Worm (Caenorhabditis elegans) whole organism, midembryonic: ENCODE data around the gene B0403.6.

Source experiments
- T22C8.4 ChIP-seq: fragments of 200-800 bp; sonication (Bioruptor generic); IDR thresholded peaks from 2 replicates; pipeline ENCODE4 v1.3.6; 2022; ENCODE audit warnings: missing genetic modification characterization, missing compliant biosample characterization
- cog-1 ChIP-seq: sonication (generic microtip); optimal IDR thresholded peaks from 2 replicates; lab custom pipeline; 2016; ENCODE audit warnings: missing genetic modification characterization, missing compliant biosample characterization
- flt-1 ChIP-seq: fragments of 200-800 bp; sonication (Bioruptor generic); IDR thresholded peaks from 2 replicates; pipeline ENCODE4 v1.3.6; 2022; ENCODE audit warnings: missing genetic modification characterization, missing compliant biosample characterization
- klf-2 ChIP-seq: fragments of 200-800 bp; sonication (Bioruptor generic); conservative IDR thresholded peaks from 2 replicates; pipeline ENCODE4 v1.3.6; 2022; ENCODE audit warnings: missing genetic modification reagents, missing genetic modification characterization, missing compliant biosample characterization
- med-1 ChIP-seq: sonication (generic microtip); optimal IDR thresholded peaks from 2 replicates; lab custom pipeline; 2017; ENCODE audit warnings: missing genetic modification characterization, mild to moderate bottlenecking, missing compliant biosample characterization, antibody characterized with exemption, missing genetic modification reagents; ENCODE audit not compliant: insufficient read depth
- ref-1 ChIP-seq: fragments of 200-800 bp; sonication (Bioruptor generic); conservative IDR thresholded peaks from 2 replicates; pipeline ENCODE4 v1.3.6; 2022; ENCODE audit warnings: missing genetic modification reagents, missing genetic modification characterization, missing compliant biosample characterization
- tab-1 ChIP-seq: fragments of 200-800 bp; sonication (Bioruptor generic); IDR thresholded peaks from 2 replicates; pipeline ENCODE4 v1.3.6; 2022; ENCODE audit warnings: missing genetic modification characterization, missing compliant biosample characterization
- ztf-23 ChIP-seq: fragments of 200-800 bp; sonication (Bioruptor generic); IDR thresholded peaks from 2 replicates; pipeline ENCODE4 v1.3.6; 2022; ENCODE audit warnings: missing genetic modification reagents, missing genetic modification characterization, missing compliant biosample characterization
- ztf-29 ChIP-seq: fragments of 200-800 bp; sonication (Bioruptor generic); IDR thresholded peaks from 2 replicates; pipeline ENCODE4 v1.3.6; 2022; ENCODE audit warnings: missing genetic modification reagents, missing genetic modification characterization, missing compliant biosample characterization

The B0403.6 gene

ce11 chrX:7075250-7075649, at the start of gene B0403.6:
Gene B0403.6 (minus strand): TSS chrX:7075350.
- TF ChIP-seq tab-1 (GFP tag; lab: Robert Waterston, UW) (no peak), T22C8.4 (no peak), med-1 (GFP tag; lab: Kevin White, UChicago) (no peak), klf-2 (no peak), flt-1 (GFP tag; lab: Robert Waterston, UW) (no peak), ztf-23 (no peak), ref-1 (no peak), cog-1 (no peak), ztf-29 (GFP tag; lab: Robert Waterston, UW) (no peak)

ce11 chrX:7124044-7124443, 48.9 kb upstream of the B0403.6 start:
- TF ChIP-seq cog-1 (no peak), T22C8.4 (no peak), med-1 (GFP tag; lab: Kevin White, UChicago) (no peak), tab-1 (GFP tag; lab: Robert Waterston, UW) (no peak), flt-1 (GFP tag; lab: Robert Waterston, UW) (no peak), klf-2 (no peak)

- TF ChIP-seq med-1 (GFP tag; lab: Kevin White, UChicago) (no peak), tab-1 (GFP tag; lab: Robert Waterston, UW) (no peak), T22C8.4 (no peak), ztf-23 (no peak), ztf-29 (GFP tag; lab: Robert Waterston, UW) (no peak), ref-1 (no peak)
Observed at ce11 chrX:7122655-7123054, 47.5 kb upstream of the B0403.6 start.

DNA sequence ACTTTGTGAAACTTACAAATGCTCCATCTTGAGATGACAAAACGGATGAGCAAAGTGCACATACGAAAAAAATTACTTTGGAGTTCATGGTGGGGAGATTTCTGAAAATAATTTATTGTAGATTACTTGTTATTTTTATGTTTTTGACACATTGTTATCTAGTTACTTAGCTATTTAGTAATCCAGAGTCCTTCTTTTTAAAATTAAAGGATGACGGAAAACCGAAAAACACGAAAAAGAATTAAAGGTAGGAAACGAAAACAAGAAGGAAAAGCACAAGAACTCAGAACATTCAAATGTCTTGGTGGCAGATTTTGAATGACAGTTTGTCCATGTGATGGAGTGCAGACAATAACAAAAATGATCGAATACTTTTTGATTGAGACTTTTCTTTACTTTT, 41.7 kb upstream of the B0403.6 start, which contains the start of gene hen-1:
hen-1 (minus strand) TSS at position 101 of the 400 bp plus-strand sequence.
- TF ChIP-seq tab-1 (GFP tag; lab: Robert Waterston, UW) (no peak), flt-1 (GFP tag; lab: Robert Waterston, UW) (no peak), med-1 (GFP tag; lab: Kevin White, UChicago) (no peak), ztf-29 (GFP tag; lab: Robert Waterston, UW) (no peak), klf-2 (no peak), cog-1 (no peak), T22C8.4 (no peak), ztf-23 (no peak), ref-1 (no peak)

DNA sequence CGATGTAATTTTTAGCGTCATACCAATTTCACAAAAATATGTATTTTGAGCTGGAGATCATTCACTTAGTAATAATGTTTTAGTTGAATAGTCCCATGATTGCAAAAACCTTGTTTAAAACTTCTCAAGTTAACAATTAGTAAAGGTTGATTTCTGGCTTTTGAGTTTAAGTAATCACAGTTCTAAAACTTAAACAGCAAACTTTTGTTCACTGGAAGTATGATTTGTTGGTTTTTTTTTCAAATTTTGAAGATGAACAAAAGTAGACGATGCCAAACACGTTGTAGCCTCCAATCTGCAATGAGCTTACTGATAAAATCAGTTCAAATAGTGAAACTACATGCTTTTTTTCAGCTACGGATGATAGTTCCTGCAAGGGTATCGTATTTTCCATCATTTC, 37.4 kb upstream of the B0403.6 start, which contains the start of gene C36B7.1:
C36B7.1 (plus strand) TSS at position 301 of the 400 bp plus-strand sequence.
- TF ChIP-seq T22C8.4 (no peak), cog-1 (no peak), ref-1 (no peak), ztf-23 (no peak), tab-1 (GFP tag; lab: Robert Waterston, UW) (no peak), flt-1 (GFP tag; lab: Robert Waterston, UW) (no peak), med-1 (GFP tag; lab: Kevin White, UChicago) (no peak), ztf-29 (GFP tag; lab: Robert Waterston, UW) (no peak), klf-2 (no peak)

DNA sequence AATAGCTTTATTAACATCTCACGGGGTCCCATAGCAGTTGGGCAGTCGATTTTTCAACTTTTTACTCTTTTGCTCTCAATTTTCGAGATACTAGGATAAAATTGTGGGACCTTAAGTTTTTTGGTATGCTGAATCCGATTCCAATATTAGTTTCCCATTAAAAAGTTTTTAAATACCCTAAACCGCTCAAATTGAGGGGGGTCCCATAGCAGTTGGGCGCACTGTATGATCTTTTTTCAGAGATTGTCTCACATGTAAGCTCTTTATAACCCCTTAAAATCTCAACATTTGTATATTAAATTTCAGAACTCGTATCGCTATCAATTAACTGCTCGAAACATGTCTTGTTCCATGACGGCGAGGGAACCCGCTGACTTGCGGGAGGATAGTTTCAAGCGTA, 31.0 kb upstream of the B0403.6 start, which contains the start of gene C36B7.2:
C36B7.2 (plus strand) TSS at position 301 of the 400 bp plus-strand sequence.
- TF ChIP-seq T22C8.4 (no peak), cog-1 (no peak), klf-2 (no peak), ztf-23 (no peak), ref-1 (no peak), ztf-29 (GFP tag; lab: Robert Waterston, UW) (no peak), med-1 (GFP tag; lab: Kevin White, UChicago) (no peak), flt-1 (GFP tag; lab: Robert Waterston, UW) (no peak), tab-1 (GFP tag; lab: Robert Waterston, UW) (no peak)

DNA sequence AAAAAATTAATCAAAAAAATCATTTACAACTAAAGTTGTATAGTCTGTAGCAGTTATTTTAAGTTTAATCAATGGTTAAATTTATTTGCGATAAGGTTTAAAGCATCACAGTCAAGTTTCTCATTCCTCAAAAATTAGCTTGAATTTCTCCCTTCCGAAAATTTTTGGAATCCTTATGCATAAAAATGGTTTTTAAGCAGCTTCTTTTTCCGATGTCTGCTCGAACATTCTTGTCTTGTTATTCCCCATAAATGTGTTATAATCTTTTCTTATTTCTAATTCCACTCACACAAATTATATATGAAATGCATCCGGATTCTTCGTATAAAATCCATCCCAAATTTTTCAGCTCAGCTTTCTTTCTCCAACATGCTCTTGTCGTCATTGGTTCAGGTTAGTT, 26.3 kb upstream of the B0403.6 start, which contains the start of gene C36B7.3:
C36B7.3 (plus strand) TSS at position 301 of the 400 bp plus-strand sequence.
- TF ChIP-seq med-1 (GFP tag; lab: Kevin White, UChicago), result no peak
- TF ChIP-seq tab-1 (GFP tag; lab: Robert Waterston, UW), result no peak
- TF ChIP-seq cog-1, result no peak
- no peak for TF ChIP-seq klf-2
- no peak for TF ChIP-seq ref-1
- TF ChIP-seq ztf-23, result no peak
- TF ChIP-seq T22C8.4, result no peak
- TF ChIP-seq ztf-29 (GFP tag; lab: Robert Waterston, UW), result no peak
- no peak for TF ChIP-seq flt-1 (GFP tag; lab: Robert Waterston, UW)

DNA sequence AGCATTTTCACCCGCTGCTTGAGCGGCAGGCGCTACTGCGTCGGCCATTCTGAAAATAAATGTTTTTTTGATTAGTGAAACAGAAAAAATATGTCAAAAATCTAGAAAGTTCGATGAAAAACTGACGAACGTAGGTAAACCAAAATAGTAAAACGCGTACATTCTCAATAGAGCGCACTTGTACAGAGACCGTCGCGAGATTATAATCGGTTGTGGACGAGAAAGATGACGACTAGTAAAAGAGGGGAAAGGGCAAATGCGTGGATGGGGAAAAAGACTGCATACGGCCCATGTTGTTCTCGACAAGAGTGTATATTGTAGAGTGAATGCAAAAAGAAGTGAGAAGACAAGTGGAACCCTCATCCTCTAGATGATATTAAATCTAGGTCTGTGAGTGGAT, 25.1 kb upstream of the B0403.6 start, which contains the start of gene C36B7.6:
C36B7.6 (minus strand) TSS at position 49 of the 400 bp plus-strand sequence.
- TF ChIP-seq tab-1 (GFP tag; lab: Robert Waterston, UW) (no peak), ztf-23 (no peak), cog-1 (no peak), T22C8.4 (no peak), klf-2 (no peak), ref-1 (no peak), med-1 (GFP tag; lab: Kevin White, UChicago) (no peak), flt-1 (GFP tag; lab: Robert Waterston, UW) (no peak), ztf-29 (GFP tag; lab: Robert Waterston, UW) (no peak)

DNA sequence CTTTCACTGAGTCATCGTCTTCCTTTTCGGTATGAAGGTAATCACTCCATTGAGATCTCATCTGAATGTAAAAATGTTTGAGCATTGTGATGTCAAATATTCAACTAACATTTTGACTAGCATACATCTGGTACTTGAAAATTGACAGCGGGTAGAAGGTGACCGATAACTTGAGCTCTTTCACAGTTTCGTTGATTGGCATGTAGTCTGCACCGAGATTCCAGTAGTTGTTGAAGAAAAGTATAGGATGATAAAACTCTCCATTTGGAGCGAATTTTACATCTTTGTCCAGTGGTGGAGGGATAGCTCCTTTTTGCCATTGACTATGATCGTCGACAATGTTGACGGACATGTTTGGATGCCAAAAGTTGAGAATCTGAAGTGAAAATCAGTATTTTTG, 23.9 kb upstream of the B0403.6 start:
- no peak for TF ChIP-seq ztf-29 (GFP tag; lab: Robert Waterston, UW)
- TF ChIP-seq ztf-23, result no peak
- TF ChIP-seq flt-1 (GFP tag; lab: Robert Waterston, UW), result no peak
- TF ChIP-seq cog-1, result no peak

- TF ChIP-seq ref-1 (no peak), med-1 (GFP tag; lab: Kevin White, UChicago) (no peak), klf-2 (no peak), T22C8.4 (no peak), tab-1 (GFP tag; lab: Robert Waterston, UW) (no peak), ztf-29 (GFP tag; lab: Robert Waterston, UW) (no peak), cog-1 (no peak), ztf-23 (no peak), flt-1 (GFP tag; lab: Robert Waterston, UW) (no peak)
Observed at ce11 chrX:7096349-7096748, 21.2 kb upstream of the B0403.6 start, which contains the start of gene C36B7.5. Gene C36B7.5 (minus strand): TSS chrX:7096449.
